Worm (Caenorhabditis elegans) whole organism, L2 larva: ENCODE results near the gene F58E6.4.

Experiments used
- aly-2 ChIP-seq: fragments of 150-350 bp; optimal IDR thresholded peaks from 2 replicates; lab custom pipeline; 2014; ENCODE audit warnings: missing biosample characterization, missing genetic modification characterization
- ceh-16 ChIP-seq: fragments of 150-350 bp; optimal IDR thresholded peaks from 2 replicates; lab custom pipeline; 2014; ENCODE audit warnings: missing biosample characterization, missing genetic modification characterization
- elt-1 ChIP-seq: fragments of 150-350 bp; optimal IDR thresholded peaks from 2 replicates; lab custom pipeline; 2014; ENCODE audit warnings: missing biosample characterization, missing genetic modification characterization
- lsy-2 ChIP-seq, 2 experiments: fragments of 150-350 bp in 1 of 2; sonication (generic microtip) in 1 of 2; optimal IDR thresholded peaks; 2 replicates each; lab custom pipeline; 2014 to 2017; ENCODE audit warnings: missing biosample characterization in 2 of 2, missing genetic modification characterization in 2 of 2
- nhr-23 ChIP-seq: fragments of 150-350 bp; optimal IDR thresholded peaks from 2 replicates; lab custom pipeline; 2014; ENCODE audit warnings: missing biosample characterization, missing genetic modification reagents, missing genetic modification characterization

DNA sequence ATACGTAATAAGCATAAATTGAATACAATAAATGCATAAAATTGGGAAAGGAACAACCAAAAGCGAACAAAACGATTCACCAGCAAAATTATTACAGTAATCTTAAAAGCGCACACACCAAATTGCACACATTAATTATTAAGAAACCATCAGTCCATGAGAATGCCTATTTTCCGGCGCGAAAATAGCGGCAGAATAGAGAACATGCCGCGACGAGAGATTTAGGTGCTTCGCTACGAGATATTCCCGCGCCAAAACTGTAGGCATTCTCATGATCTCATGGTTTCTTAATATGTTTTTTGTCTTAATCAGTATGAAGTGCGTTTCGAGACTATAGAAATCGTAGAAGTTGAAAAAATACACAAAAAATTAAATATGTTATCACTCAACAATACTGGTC is 34.0 kb upstream of the F58E6.4 start:
- TF ChIP-seq lsy-2 (tag; optimal IDR thresholded peaks at IDR 0.05; lab: Kevin White, UChicago), result no peak
- no peak for TF ChIP-seq nhr-23 (tag; lab: Kevin White, UChicago)
- no peak for TF ChIP-seq elt-1 (tag; lab: Kevin White, UChicago)
- no peak for TF ChIP-seq aly-2
- no peak for TF ChIP-seq ceh-16
